Fruit fly (Drosophila melanogaster) whole organism, pupa: ENCODE data around the gene CG16984.

Source experiments
- CG13204 ChIP-seq: fragments of 200-800 bp; sonication (Bioruptor generic); optimal IDR thresholded peaks from 2 replicates; lab custom pipeline; 2018; ENCODE audit warnings: missing biosample characterization, mild to moderate bottlenecking, missing genetic modification characterization, moderate library complexity
- CG14655 ChIP-seq: fragments of 200-800 bp; sonication (Bioruptor generic); optimal IDR thresholded peaks from 3 replicates; lab custom pipeline; 2017; ENCODE audit warnings: mild to moderate bottlenecking, missing biosample characterization, missing genetic modification reagents, missing genetic modification characterization
- CG15710 ChIP-seq: fragments of 200-800 bp; sonication (Bioruptor generic); optimal IDR thresholded peaks from 2 replicates; lab custom pipeline; 2018; ENCODE audit warnings: missing biosample characterization, mild to moderate bottlenecking, missing genetic modification characterization, moderate library complexity
- CG17806 ChIP-seq: fragments of 200-800 bp; sonication (Bioruptor generic); optimal IDR thresholded peaks from 2 replicates; lab custom pipeline; 2018; ENCODE audit warnings: missing biosample characterization, mild to moderate bottlenecking, missing genetic modification characterization, moderate library complexity
- CG32121 ChIP-seq: fragments of 200-800 bp; sonication (Bioruptor generic); IDR thresholded peaks from 2 replicates; pipeline ENCODE4 v1.3.6; 2022; ENCODE audit warnings: missing biosample characterization, missing genetic modification characterization
- CG4496 ChIP-seq: fragments of 200-800 bp; sonication (Bioruptor generic); IDR thresholded peaks from 3 replicates; pipeline ENCODE4 v1.3.6; 2022; ENCODE audit warnings: missing biosample characterization, missing genetic modification characterization
- CG8159 ChIP-seq: fragments of 200-800 bp; sonication (Bioruptor generic); optimal IDR thresholded peaks from 3 replicates; lab custom pipeline; 2018; ENCODE audit warnings: missing biosample characterization, mild to moderate bottlenecking, missing genetic modification characterization, moderate library complexity
- CG8301 ChIP-seq: fragments of 200-800 bp; sonication (Bioruptor generic); optimal IDR thresholded peaks from 2 replicates; lab custom pipeline; 2018; ENCODE audit warnings: missing biosample characterization, mild to moderate bottlenecking, missing genetic modification characterization
- D1 ChIP-seq: fragments of 200-800 bp; sonication (Bioruptor generic); optimal IDR thresholded peaks from 2 replicates; lab custom pipeline; 2018; ENCODE audit warnings: missing biosample characterization, mild to moderate bottlenecking, missing genetic modification characterization, moderate library complexity
- EcR ChIP-seq: fragments of 200-800 bp; sonication (Bioruptor generic); optimal IDR thresholded peaks from 3 replicates; lab custom pipeline; 2019; ENCODE audit warnings: missing biosample characterization, missing genetic modification characterization, mild to moderate bottlenecking, moderate library complexity, missing genetic modification reagents
- Ets98B ChIP-seq: fragments of 200-800 bp; sonication (Bioruptor generic); IDR thresholded peaks from 2 replicates; pipeline ENCODE4 v1.3.6; 2022; ENCODE audit warnings: missing biosample characterization, missing genetic modification characterization
- Pif1B ChIP-seq: fragments of 200-800 bp; sonication (Bioruptor generic); optimal IDR thresholded peaks from 3 replicates; lab custom pipeline; 2016; ENCODE audit warnings: missing biosample characterization, missing genetic modification characterization
- rn ChIP-seq: fragments of 200-800 bp; sonication (Bioruptor generic); IDR thresholded peaks from 2 replicates; pipeline ENCODE4 v1.3.6; 2022; ENCODE audit warnings: missing biosample characterization, missing genetic modification characterization

DNA sequence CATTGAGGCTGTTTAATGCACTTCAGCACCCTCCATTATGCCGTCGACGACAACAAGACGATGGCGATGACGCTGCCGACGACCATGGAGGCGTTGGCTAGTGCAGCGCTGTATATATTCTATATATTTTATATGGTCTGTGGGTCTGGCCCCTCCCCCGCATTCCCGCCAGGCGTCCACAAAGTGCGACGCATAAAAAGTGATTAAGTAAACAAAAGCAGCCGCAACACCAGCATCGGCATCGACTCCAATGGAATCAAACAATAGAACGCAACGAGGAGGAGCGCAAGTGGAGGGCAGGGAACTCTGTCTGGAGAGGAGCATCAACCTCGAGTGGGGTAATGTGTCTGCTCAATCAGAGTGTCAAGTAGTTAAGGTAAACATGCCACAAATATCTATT lies 27.3 kb upstream of the CG16984 start:
- TF ChIP-seq CG8301 (no peak), EcR (peak; percentile 98), Pif1B (GFP tag; lab: Kevin White, UChicago) (peak; percentile 7), rn (GFP tag; lab: Robert Waterston, UW) (no peak), CG15710 (no peak), CG8159 (tag; lab: Kevin White, UChicago) (peak; percentile 20), CG13204 (peak; percentile 75), CG32121 (GFP tag; lab: Robert Waterston, UW) (no peak), CG14655 (GFP tag; lab: Kevin White, UChicago) (no peak), Ets98B (GFP tag; lab: Robert Waterston, UW) (no peak), D1 (tag; lab: Kevin White, UChicago) (no peak), CG4496 (GFP tag; lab: Robert Waterston, UW) (no peak), CG17806 (tag; lab: Kevin White, UChicago) (no peak)
